Fruit fly (Drosophila melanogaster) Kc167 (cell line): Measurements from ENCODE around the gene CG14120.

Experiments
- Myc ChIP-seq: fragments of >200 bp; optimal IDR thresholded peaks from 2 replicates; lab custom pipeline; 2017; ENCODE audit warnings: missing external identifiers
- Sin3A ChIP-seq: fragments of >200 bp; optimal IDR thresholded peaks from 2 replicates; lab custom pipeline; 2018; ENCODE audit warnings: missing external identifiers
- insv ChIP-seq: fragments of >200 bp; optimal IDR thresholded peaks from 3 replicates; lab custom pipeline; 2018; ENCODE audit warnings: missing external identifiers
- psq ChIP-seq: fragments of >200 bp; optimal IDR thresholded peaks from 2 replicates; lab custom pipeline; 2017; ENCODE audit warnings: missing external identifiers
- ttk ChIP-seq: sonication (Bioruptor generic); optimal IDR thresholded peaks from 2 replicates; lab custom pipeline; 2017; ENCODE audit warnings: missing external identifiers

dm6 chr3L:12842532-12842931 is 42.3 kb upstream of the CG14120 start:
- TF ChIP-seq psq (lab: Kevin White, UChicago) (no peak), ttk (lab: Kevin White, UChicago) (no peak), Myc (lab: Kevin White, UChicago) (no peak), insv (lab: Kevin White, UChicago) (no peak), Sin3A (lab: Kevin White, UChicago) (no peak)
